Worm (Caenorhabditis elegans): Measurements from ENCODE around the gene ins-34.

DNA sequence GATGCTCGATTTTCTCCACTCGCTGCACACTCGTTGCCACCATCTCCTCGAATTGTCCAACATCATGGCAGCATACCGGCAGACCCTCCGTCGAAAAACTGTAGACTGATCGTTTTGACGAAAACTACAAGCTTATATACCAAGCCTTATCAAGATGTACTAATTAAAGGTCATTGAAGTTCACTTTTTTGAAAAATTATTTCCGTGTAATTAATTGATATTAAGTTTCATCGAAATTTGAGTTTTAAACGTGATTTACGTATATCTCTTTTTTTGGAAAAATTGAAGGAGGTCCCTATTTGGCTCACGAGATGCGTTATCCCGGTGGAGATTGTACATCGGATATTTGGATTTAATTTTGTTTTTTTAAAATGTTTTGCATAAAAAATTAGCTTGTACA lies 45.8 kb upstream of the ins-34 start, which contains the start of gene Y37A1B.4:
- TF ChIP-seq ceh-83 (GFP tag; optimal IDR thresholded peaks at IDR 0.05) (no peak), sptf-1 (tag; optimal IDR thresholded peaks at IDR 0.05) (no peak), mep-1 (tag; optimal IDR thresholded peaks at IDR 0.05) (no peak), nhr-12 (tag; optimal IDR thresholded peaks at IDR 0.05) (no peak)

Measured in whole organism, mixed stage, embryonic.